Fruit fly (Drosophila melanogaster): ENCODE measurements around the gene PGRP-LD.

Gene PGRP-LD

dm6 chr3L:5787476-5787875 is 7.6 kb downstream of the PGRP-LD start:
- TF ChIP-seq CG7045 (GFP tag; optimal IDR thresholded peaks at IDR 0.05) (no peak), CG33017 (tag; optimal IDR thresholded peaks at IDR 0.05) (no peak), Hr96 (GFP tag; optimal IDR thresholded peaks at IDR 0.05) (no peak), bab1 (GFP tag; optimal IDR thresholded peaks at IDR 0.05) (no peak), tj (GFP tag; optimal IDR thresholded peaks at IDR 0.05) (no peak)

DNA sequence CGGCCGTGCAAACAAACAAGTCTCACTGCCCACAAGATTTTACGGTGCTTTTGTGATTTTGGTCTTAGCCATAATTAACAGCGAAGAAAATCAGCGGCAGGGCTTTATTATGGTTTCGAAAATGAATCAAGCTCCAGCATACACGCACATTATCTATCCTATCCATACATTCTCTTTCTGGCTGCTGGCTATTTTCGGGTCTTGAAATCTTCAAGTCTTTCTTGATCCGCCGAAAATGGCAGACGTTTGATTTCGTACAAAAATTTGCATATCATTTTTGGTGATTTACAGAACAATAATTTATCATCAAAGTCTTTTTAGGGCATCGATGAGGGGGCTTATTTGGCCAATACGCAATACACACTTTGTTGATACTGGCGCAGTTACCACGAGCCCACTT is 9.0 kb downstream of the PGRP-LD start:
- TF ChIP-seq CG7045 (GFP tag; optimal IDR thresholded peaks at IDR 0.05): no peak
- TF ChIP-seq CG12768 (GFP tag; optimal IDR thresholded peaks at IDR 0.05): no peak
- no peak for TF ChIP-seq cic (GFP tag; optimal IDR thresholded peaks at IDR 0.05)
- TF ChIP-seq bab1 (GFP tag; optimal IDR thresholded peaks at IDR 0.05): no peak

dm6 chr3L:5789663-5790062 is 9.8 kb downstream of the PGRP-LD start:
- TF ChIP-seq bab1 (GFP tag; optimal IDR thresholded peaks at IDR 0.05) (peak; percentile 23), Mnt (GFP tag; optimal IDR thresholded peaks at IDR 0.05) (no peak), kay (GFP tag; ENCODE audit: borderline replicate concordance) (no peak), CG7101 (tag; optimal IDR thresholded peaks at IDR 0.05) (peak; percentile 29), CG14711 (tag; optimal IDR thresholded peaks at IDR 0.05) (peak; percentile 37), tj (GFP tag; optimal IDR thresholded peaks at IDR 0.05) (no peak), CG33017 (tag; optimal IDR thresholded peaks at IDR 0.05) (peak; percentile 35), CG1620 (GFP tag; optimal IDR thresholded peaks at IDR 0.05) (no peak)

dm6 chr3L:5793967-5794366 is 14.1 kb downstream of the PGRP-LD start, which contains the start of gene Bre1:
TSS of gene Bre1 (minus strand) at chr3L:5794192.
- peak; percentile 4 for TF ChIP-seq CG14711 (tag; optimal IDR thresholded peaks at IDR 0.05)
- no peak for TF ChIP-seq CG5204 (GFP tag; optimal IDR thresholded peaks at IDR 0.05)
- peak; percentile 24 for TF ChIP-seq bab1 (GFP tag; optimal IDR thresholded peaks at IDR 0.05)
- TF ChIP-seq Clk (GFP tag; optimal IDR thresholded peaks at IDR 0.05): no peak
- no peak for TF ChIP-seq ovo (GFP tag; optimal IDR thresholded peaks at IDR 0.05)

DNA sequence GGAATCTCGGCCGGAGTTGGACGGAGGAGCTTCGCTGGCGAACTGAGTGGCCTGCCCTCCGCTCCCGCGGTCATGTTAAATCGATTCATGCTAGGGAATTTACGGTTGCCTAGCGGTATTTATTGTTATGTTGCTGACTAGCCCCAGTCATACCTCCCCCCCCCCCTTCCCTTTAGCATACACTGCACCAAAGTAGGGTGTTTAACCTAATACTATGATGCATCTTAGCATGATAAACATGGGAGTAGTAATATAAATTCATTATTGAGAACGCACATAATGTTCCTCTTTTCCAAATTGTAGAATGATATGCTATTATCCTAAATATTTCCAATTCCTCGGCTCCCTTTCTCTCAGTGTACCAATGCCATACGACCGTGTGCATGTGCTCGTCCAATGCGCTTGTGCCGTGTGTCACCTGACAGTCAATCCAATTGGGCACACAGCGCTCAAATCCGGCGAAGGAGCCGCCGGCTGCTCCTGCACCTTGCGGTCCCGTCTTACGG is 16.7 kb downstream of the PGRP-LD start, which contains the start of gene Tektin-C:
TSS of gene Tektin-C (minus strand) at position 51 of the 506 bp plus-strand sequence.
- no peak for TF ChIP-seq ovo (GFP tag; optimal IDR thresholded peaks at IDR 0.05)
- TF ChIP-seq CG33017 (tag; optimal IDR thresholded peaks at IDR 0.05): no peak
- no peak for TF ChIP-seq cic (GFP tag; optimal IDR thresholded peaks at IDR 0.05)
- TF ChIP-seq tj (GFP tag; optimal IDR thresholded peaks at IDR 0.05): no peak
- no peak for TF ChIP-seq Mnt (GFP tag; optimal IDR thresholded peaks at IDR 0.05)

DNA sequence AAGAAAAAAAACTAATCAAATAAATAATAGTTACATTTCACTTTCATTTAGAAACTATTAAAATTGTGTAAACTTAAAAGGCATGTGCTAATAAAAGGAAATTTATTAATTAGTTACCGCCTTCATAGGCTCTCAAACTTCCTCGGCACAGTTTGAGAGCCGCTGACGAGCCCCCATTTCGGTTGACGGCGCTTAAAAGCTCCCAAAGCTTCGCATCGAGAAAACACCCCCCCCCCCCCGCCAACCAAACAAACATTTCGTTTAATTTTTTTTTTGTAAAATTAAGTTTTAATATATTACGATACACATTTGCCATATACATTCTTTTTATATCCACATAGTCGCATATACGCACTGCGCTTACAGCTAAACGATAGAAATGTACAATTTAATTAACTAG is 17.4 kb downstream of the PGRP-LD start:
- TF ChIP-seq CG5204 (GFP tag; optimal IDR thresholded peaks at IDR 0.05) (no peak), Hr96 (GFP tag; optimal IDR thresholded peaks at IDR 0.05) (no peak), CG14711 (tag; optimal IDR thresholded peaks at IDR 0.05) (no peak), pad (GFP tag; optimal IDR thresholded peaks at IDR 0.05) (no peak), CG33017 (tag; optimal IDR thresholded peaks at IDR 0.05) (no peak)

DNA sequence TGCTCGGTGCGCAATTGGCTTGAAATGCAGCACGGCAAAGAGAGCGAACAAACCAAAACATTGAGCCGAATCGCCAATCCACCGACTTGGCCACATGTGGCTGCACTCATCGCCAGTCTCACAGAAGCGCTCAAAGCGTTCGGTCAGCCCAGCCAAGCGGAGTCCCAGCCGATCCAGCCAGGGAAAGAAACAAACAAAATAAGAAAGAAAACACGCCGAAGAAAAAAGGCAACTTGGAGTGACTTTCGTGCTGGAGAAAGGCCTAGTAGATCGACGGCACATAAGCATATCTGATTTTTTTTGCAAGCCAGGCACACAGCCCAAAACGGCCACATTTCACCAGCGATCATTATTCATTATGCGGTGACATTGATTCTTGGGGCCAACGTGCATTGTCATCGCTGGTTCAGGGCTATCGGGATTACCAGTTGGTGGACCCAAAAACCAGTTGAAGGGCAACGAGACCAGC is 22.2 kb downstream of the PGRP-LD start:
- TF ChIP-seq Clk (GFP tag; optimal IDR thresholded peaks at IDR 0.05) (no peak), toe (GFP tag; optimal IDR thresholded peaks at IDR 0.05) (no peak), bab1 (GFP tag; optimal IDR thresholded peaks at IDR 0.05) (no peak), ovo (GFP tag; optimal IDR thresholded peaks at IDR 0.05) (no peak), CG12768 (GFP tag; optimal IDR thresholded peaks at IDR 0.05) (no peak), CG5204 (GFP tag; optimal IDR thresholded peaks at IDR 0.05) (no peak), kay (GFP tag; ENCODE audit: borderline replicate concordance) (no peak), CG33017 (tag; optimal IDR thresholded peaks at IDR 0.05) (no peak)

dm6 chr3L:5802733-5803132 is 22.9 kb downstream of the PGRP-LD start, which contains the start of gene CG42272:
TSS of gene CG42272 (plus strand) at chr3L:5803033.
- TF ChIP-seq Crg-1 (GFP tag; optimal IDR thresholded peaks at IDR 0.05) (no peak), CG11617 (GFP tag; optimal IDR thresholded peaks at IDR 0.05) (no peak), pad (GFP tag; optimal IDR thresholded peaks at IDR 0.05) (no peak), Mnt (GFP tag; optimal IDR thresholded peaks at IDR 0.05) (no peak), bab1 (GFP tag; optimal IDR thresholded peaks at IDR 0.05) (no peak), cic (GFP tag; optimal IDR thresholded peaks at IDR 0.05) (no peak), kay (GFP tag; ENCODE audit: borderline replicate concordance) (no peak), cnc (optimal IDR thresholded peaks at IDR 0.05) (no peak)
